Worm (Caenorhabditis elegans): Measurements from ENCODE around the gene atg-3.

DNA sequence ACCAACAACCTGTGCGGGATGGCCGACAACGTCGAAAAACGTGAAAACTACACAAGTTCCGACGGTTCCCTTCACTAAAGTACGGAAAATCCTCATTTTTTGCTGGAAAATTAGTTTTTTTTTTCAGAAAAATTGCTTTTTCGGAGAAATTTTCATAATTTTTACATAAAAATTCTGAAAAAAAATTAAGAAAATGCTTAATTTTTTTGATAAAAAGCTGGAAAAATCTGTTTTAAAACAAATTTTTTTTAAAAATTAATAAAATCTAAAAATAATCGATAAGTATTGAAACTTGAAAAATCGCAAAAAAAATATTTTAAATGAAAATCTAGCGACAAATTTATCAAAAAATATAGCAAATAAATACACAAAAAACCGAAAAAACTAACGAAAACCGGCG, 4.6 kb upstream of the atg-3 start, which contains the start of gene immp-2:
- TF ChIP-seq eor-1 (tag; optimal IDR thresholded peaks at IDR 0.05) (no peak), ztf-11 (tag; optimal IDR thresholded peaks at IDR 0.05) (no peak), nhr-76 (tag; optimal IDR thresholded peaks at IDR 0.05) (no peak)
